Fruit fly (Drosophila melanogaster): Measurements from ENCODE around the gene Lgr4.

dm6 chrX:13212138-13212481 is 23.1 kb upstream of the Lgr4 start, which contains the start of gene REG:
- TF ChIP-seq kay (GFP tag; ENCODE audit: borderline replicate concordance) (no peak), CG7045 (GFP tag; optimal IDR thresholded peaks at IDR 0.05) (no peak), cic (GFP tag; optimal IDR thresholded peaks at IDR 0.05) (no peak), Hr96 (GFP tag; optimal IDR thresholded peaks at IDR 0.05) (no peak), tj (GFP tag; optimal IDR thresholded peaks at IDR 0.05) (no peak), Mnt (GFP tag; optimal IDR thresholded peaks at IDR 0.05) (peak; percentile 14), CG12768 (GFP tag; optimal IDR thresholded peaks at IDR 0.05) (no peak), CG11617 (GFP tag; optimal IDR thresholded peaks at IDR 0.05) (no peak), CG1620 (GFP tag; optimal IDR thresholded peaks at IDR 0.05) (no peak), bab1 (GFP tag; optimal IDR thresholded peaks at IDR 0.05) (no peak), CG7101 (tag; optimal IDR thresholded peaks at IDR 0.05) (no peak), cnc (optimal IDR thresholded peaks at IDR 0.05) (no peak), toe (GFP tag; optimal IDR thresholded peaks at IDR 0.05) (no peak)

Measured in whole organism, adult.